Fruit fly (Drosophila melanogaster) whole organism, embryonic: Measurements from ENCODE around the gene CG2617.

ENCODE experiments used
- Adf1 ChIP-seq: fragments of 200-800 bp; sonication (Bioruptor generic); IDR thresholded peaks from 2 replicates; pipeline ENCODE4 v1.3.6; 2022; ENCODE audit warnings: missing biosample characterization, missing genetic modification characterization
- Awh ChIP-seq: fragments of 200-800 bp; sonication (Bioruptor generic); IDR thresholded peaks from 2 replicates; pipeline ENCODE4, ENCODE4 v1.3.6; 2022; ENCODE audit warnings: missing biosample characterization, missing genetic modification characterization
- BtbVII ChIP-seq: fragments of 200-800 bp; sonication (Bioruptor generic); optimal IDR thresholded peaks from 3 replicates; lab custom pipeline; 2017; ENCODE audit warnings: missing biosample characterization, mild to moderate bottlenecking, missing genetic modification characterization
- CG12769 ChIP-seq: fragments of 200-800 bp; sonication (Bioruptor generic); optimal IDR thresholded peaks from 2 replicates; lab custom pipeline; 2019; ENCODE audit warnings: missing biosample characterization, mild to moderate bottlenecking, missing genetic modification characterization, moderate library complexity
- CG13894 ChIP-seq: fragments of 200-800 bp; sonication (Bioruptor generic); optimal IDR thresholded peaks from 3 replicates; lab custom pipeline; 2018; ENCODE audit warnings: missing biosample characterization, mild to moderate bottlenecking, missing genetic modification characterization, moderate library complexity
- CG15601 ChIP-seq: fragments of 200-800 bp; sonication (Bioruptor generic); optimal IDR thresholded peaks from 3 replicates; lab custom pipeline; 2019; ENCODE audit warnings: missing biosample characterization, mild to moderate bottlenecking, missing genetic modification characterization, moderate library complexity
- CG18599 ChIP-seq: fragments of 200-800 bp; sonication (Bioruptor generic); optimal IDR thresholded peaks from 3 replicates; lab custom pipeline; 2017; ENCODE audit warnings: missing biosample characterization, missing genetic modification characterization, mild to moderate bottlenecking, moderate library complexity, missing genetic modification reagents
- CG2129 ChIP-seq: fragments of 200-800 bp; sonication (Bioruptor generic); IDR thresholded peaks from 2 replicates; pipeline ENCODE4 v1.3.6; 2022; ENCODE audit warnings: missing biosample characterization, missing genetic modification characterization; ENCODE audit not compliant: partially characterized antibody
- CG3726 ChIP-seq: fragments of 200-800 bp; sonication (Bioruptor generic); IDR thresholded peaks from 3 replicates; pipeline ENCODE4, ENCODE4 v1.3.6; 2022; ENCODE audit warnings: missing biosample characterization, missing genetic modification characterization
- CG3847 ChIP-seq: fragments of 200-800 bp; sonication (Bioruptor generic); IDR thresholded peaks from 2 replicates; pipeline ENCODE4 v1.3.6; 2022; ENCODE audit warnings: missing biosample characterization, missing genetic modification characterization
- CG3995 ChIP-seq: fragments of 200-800 bp; sonication (Bioruptor generic); optimal IDR thresholded peaks from 3 replicates; lab custom pipeline; 2016; ENCODE audit warnings: missing biosample characterization, missing genetic modification characterization
- CG4360 ChIP-seq: fragments of 200-800 bp; sonication (Bioruptor generic); IDR thresholded peaks from 2 replicates; pipeline ENCODE4 v1.3.6; 2022; ENCODE audit warnings: missing biosample characterization, missing genetic modification characterization
- CG4617 ChIP-seq: fragments of 200-800 bp; sonication (Bioruptor generic); optimal IDR thresholded peaks from 3 replicates; lab custom pipeline; 2016; ENCODE audit warnings: missing biosample characterization, missing genetic modification characterization, borderline replicate concordance
- CG4820 ChIP-seq: fragments of 200-800 bp; sonication (Bioruptor generic); optimal IDR thresholded peaks from 3 replicates; lab custom pipeline; 2016; ENCODE audit warnings: missing biosample characterization, missing genetic modification characterization
- CG7372 ChIP-seq: fragments of 200-800 bp; sonication (Bioruptor generic); IDR thresholded peaks from 2 replicates; pipeline ENCODE4 v1.3.6; 2022; ENCODE audit warnings: missing biosample characterization, missing genetic modification characterization
- CG8089 ChIP-seq: fragments of 200-800 bp; sonication (Bioruptor generic); optimal IDR thresholded peaks from 3 replicates; lab custom pipeline; 2016; ENCODE audit warnings: missing biosample characterization, missing genetic modification characterization
- CG9215 ChIP-seq: fragments of 200-800 bp; sonication (Bioruptor generic); IDR thresholded peaks from 2 replicates; pipeline ENCODE4 v1.3.6; 2022; ENCODE audit warnings: missing biosample characterization, missing genetic modification characterization
- Dad ChIP-seq: fragments of 200-800 bp; sonication (Bioruptor generic); optimal IDR thresholded peaks from 3 replicates; lab custom pipeline; 2016; ENCODE audit warnings: missing biosample characterization, missing genetic modification characterization
- Deaf1 ChIP-seq: fragments of 200-800 bp; optimal IDR thresholded peaks from 3 replicates; lab custom pipeline; 2019; ENCODE audit warnings: missing biosample characterization, mild to moderate bottlenecking, missing genetic modification characterization, moderate library complexity
- Dip2 ChIP-seq: fragments of 200-800 bp; sonication (Bioruptor generic); IDR thresholded peaks from 2 replicates; pipeline ENCODE4 v1.3.6; 2022; ENCODE audit warnings: missing biosample characterization, missing genetic modification characterization
- Hr78 ChIP-seq, 2 experiments: fragments of 200-800 bp in 1 of 2; fragments of >200 bp in 1 of 2; sonication (Bioruptor generic) in 1 of 2; optimal IDR thresholded peaks; 2 replicates each; lab custom pipeline; 2017 to 2019; ENCODE audit warnings: missing biosample characterization in 2 of 2, missing genetic modification characterization in 2 of 2, mild to moderate bottlenecking in 1 of 2, moderate library complexity in 1 of 2
- Lpt ChIP-seq: fragments of >200 bp; optimal IDR thresholded peaks from 2 replicates; lab custom pipeline; 2018; ENCODE audit warnings: missing biosample characterization, missing genetic modification characterization
- Myb ChIP-seq: fragments of 200-800 bp; sonication (Bioruptor generic); optimal IDR thresholded peaks from 2 replicates; lab custom pipeline; 2016; ENCODE audit warnings: missing biosample characterization, missing genetic modification characterization
- NK7.1 ChIP-seq: fragments of 200-800 bp; sonication (Bioruptor generic); optimal IDR thresholded peaks from 3 replicates; lab custom pipeline; 2016; ENCODE audit warnings: missing biosample characterization, missing genetic modification characterization
- Pdp1 ChIP-seq, 2 experiments: fragments of 200-800 bp; sonication (Bioruptor generic); optimal IDR thresholded peaks; 3 replicates each; lab custom pipeline; 2016; ENCODE audit warnings: missing biosample characterization in 2 of 2, missing genetic modification characterization in 2 of 2, mild to moderate bottlenecking in 1 of 2, moderate library complexity in 1 of 2
- Sry-β ChIP-seq: fragments of 200-800 bp; sonication (Bioruptor generic); optimal IDR thresholded peaks from 2 replicates; lab custom pipeline; 2018; ENCODE audit warnings: missing biosample characterization, mild to moderate bottlenecking, missing genetic modification characterization, moderate library complexity
- Taf1 ChIP-seq: fragments of 200-800 bp; sonication (Bioruptor generic); IDR thresholded peaks from 2 replicates; pipeline ENCODE4 v1.3.6; 2022; ENCODE audit warnings: missing biosample characterization, missing genetic modification characterization
- Trl ChIP-seq, 3 experiments: fragments of >200 bp in 2 of 3; fragments of 200-800 bp in 1 of 3; sonication (Bioruptor generic) in 1 of 3; optimal IDR thresholded peaks; 2 replicates in 1 of 3; 3 replicates in 2 of 3; lab custom pipeline; 2016 to 2017; ENCODE audit warnings: missing biosample characterization in 1 of 3, missing genetic modification characterization in 1 of 3
- abd-A ChIP-seq: fragments of 200-800 bp; sonication (Bioruptor generic); optimal IDR thresholded peaks from 3 replicates; lab custom pipeline; 2019; ENCODE audit warnings: missing biosample characterization, mild to moderate bottlenecking, missing genetic modification characterization, moderate library complexity
- crol ChIP-seq: fragments of 200-800 bp; sonication (Bioruptor generic); IDR thresholded peaks from 2 replicates; pipeline ENCODE4 v1.3.6; 2022; ENCODE audit warnings: missing biosample characterization, missing genetic modification characterization
- cwo ChIP-seq: fragments of 200-800 bp; sonication (Bioruptor generic); optimal IDR thresholded peaks from 3 replicates; lab custom pipeline; 2017; ENCODE audit warnings: missing biosample characterization, missing genetic modification characterization, mild to moderate bottlenecking, moderate library complexity, missing genetic modification reagents
- emc ChIP-seq: fragments of 200-800 bp; sonication (Bioruptor generic); optimal IDR thresholded peaks from 2 replicates; lab custom pipeline; 2016; ENCODE audit warnings: missing biosample characterization, missing genetic modification characterization
- ewg ChIP-seq: fragments of 200-800 bp; sonication (Bioruptor generic); optimal IDR thresholded peaks from 3 replicates; lab custom pipeline; 2017; ENCODE audit warnings: mild to moderate bottlenecking, missing biosample characterization, missing genetic modification reagents, missing genetic modification characterization
- ftz-f1 ChIP-seq: fragments of 200-800 bp; sonication (Bioruptor generic); optimal IDR thresholded peaks from 2 replicates; lab custom pipeline; 2016; ENCODE audit warnings: missing biosample characterization, missing genetic modification characterization
- grn ChIP-seq: fragments of 200-800 bp; sonication (Bioruptor generic); optimal IDR thresholded peaks from 3 replicates; lab custom pipeline; 2017; ENCODE audit warnings: missing biosample characterization, missing genetic modification characterization
- onecut ChIP-seq: fragments of 200-800 bp; sonication (Bioruptor generic); IDR thresholded peaks from 2 replicates; pipeline ENCODE4 v1.3.6; 2022; ENCODE audit warnings: missing biosample characterization, missing genetic modification characterization
- ro ChIP-seq: fragments of 200-800 bp; sonication (Bioruptor generic); IDR thresholded peaks from 2 replicates; pipeline ENCODE4 v1.3.6; 2022; ENCODE audit warnings: missing biosample characterization, missing genetic modification characterization
- row ChIP-seq: fragments of 200-800 bp; sonication (Bioruptor generic); IDR thresholded peaks from 3 replicates; pipeline ENCODE4 v1.3.6; 2022; ENCODE audit warnings: missing biosample characterization, missing genetic modification characterization
- scrt ChIP-seq: fragments of 200-800 bp; sonication (Bioruptor generic); optimal IDR thresholded peaks from 2 replicates; lab custom pipeline; 2018; ENCODE audit warnings: missing biosample characterization, mild to moderate bottlenecking, missing genetic modification characterization, moderate library complexity
- sens ChIP-seq: fragments of 200-800 bp; sonication (Bioruptor generic); peaks from one replicate; lab custom pipeline; 2016; ENCODE audit warnings: missing biosample characterization, missing genetic modification characterization
- seq ChIP-seq: fragments of 200-800 bp; sonication (Bioruptor generic); IDR thresholded peaks from 2 replicates; pipeline ENCODE4 v1.3.6; 2022; ENCODE audit warnings: missing biosample characterization, missing genetic modification characterization
- slou ChIP-seq: fragments of 200-800 bp; sonication (Bioruptor generic); optimal IDR thresholded peaks from 3 replicates; lab custom pipeline; 2016; ENCODE audit warnings: missing biosample characterization, missing genetic modification characterization
- sug ChIP-seq: fragments of 200-800 bp; optimal IDR thresholded peaks from 2 replicates; lab custom pipeline; 2019; ENCODE audit warnings: missing biosample characterization, mild to moderate bottlenecking, missing genetic modification characterization, moderate library complexity
- vnd ChIP-seq: fragments of 200-800 bp; sonication (Bioruptor generic); IDR thresholded peaks from 3 replicates; pipeline ENCODE4 v1.3.6; 2022; ENCODE audit warnings: missing biosample characterization, missing genetic modification characterization; ENCODE audit not compliant: partially characterized antibody
- vvl ChIP-seq: fragments of 200-800 bp; sonication (Bioruptor generic); IDR thresholded peaks from 2 replicates; pipeline ENCODE4 v1.3.6; 2022; ENCODE audit warnings: missing biosample characterization, missing genetic modification characterization
- zen2 ChIP-seq: fragments of 200-800 bp; sonication (Bioruptor generic); IDR thresholded peaks from 3 replicates; pipeline ENCODE4 v1.3.6; 2022; ENCODE audit warnings: missing biosample characterization, missing genetic modification characterization; ENCODE audit not compliant: partially characterized antibody

CG2617 gene

DNA sequence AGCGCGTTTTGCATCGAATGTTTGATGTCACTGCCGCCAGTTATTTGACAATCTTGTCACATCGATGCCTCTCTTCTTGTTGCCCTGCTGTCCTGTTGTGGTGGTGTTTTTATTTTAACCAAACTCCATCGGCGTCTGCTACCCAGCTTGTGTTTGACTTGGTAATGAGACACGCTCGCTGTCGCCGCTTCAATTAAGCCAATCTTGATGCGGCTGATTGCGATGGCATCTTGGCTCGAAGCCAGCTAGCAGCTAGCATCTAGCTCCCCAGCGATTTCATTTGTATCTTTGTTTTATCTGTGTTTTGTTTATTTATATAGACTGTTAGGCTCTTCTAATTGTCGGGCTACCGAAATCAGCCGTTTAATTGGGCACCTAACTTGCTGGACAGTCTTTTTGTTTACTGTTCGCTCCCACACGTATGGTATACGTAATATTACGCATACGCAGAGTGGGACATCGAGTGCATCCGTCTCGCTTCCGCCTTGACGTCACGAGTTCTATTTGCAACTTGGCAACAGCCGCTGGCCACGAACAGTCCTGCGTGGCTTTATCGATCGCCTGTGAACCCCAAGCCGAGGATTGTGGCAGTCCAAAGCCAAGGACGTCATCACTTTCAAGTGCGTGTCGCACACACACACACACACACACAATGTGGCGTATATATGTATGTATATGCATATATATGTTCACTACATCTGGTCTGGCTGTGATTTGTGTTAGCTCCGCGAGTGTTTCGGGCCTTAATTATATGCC, 22.5 kb downstream of the CG2617 start:
- TF ChIP-seq ro (GFP tag; lab: Robert Waterston, UW): no peak
- TF ChIP-seq CG2129 (GFP tag; lab: Robert Waterston, UW): no peak
- TF ChIP-seq vvl (GFP tag; lab: Robert Waterston, UW): 0 out of 2 replicates have a peak, but pooled peaks have one; percentile 23
- no peak for TF ChIP-seq CG12769
- TF ChIP-seq row (GFP tag; lab: Robert Waterston, UW): 0 out of 3 replicates have a peak, but pooled peaks have one; percentile 11
- TF ChIP-seq Dad (GFP tag; lab: Kevin White, UChicago): no peak
- TF ChIP-seq CG4820 (GFP tag; lab: Kevin White, UChicago): no peak
- peak; percentile 60 for TF ChIP-seq grn (GFP tag; lab: Kevin White, UChicago)
- TF ChIP-seq Sry-β (GFP tag; lab: Kevin White, UChicago): peak; percentile 10
- no peak for TF ChIP-seq CG8089 (GFP tag; lab: Kevin White, UChicago)
- TF ChIP-seq slou (GFP tag; lab: Kevin White, UChicago): no peak
- TF ChIP-seq Lpt (GFP tag; lab: Kevin White, UChicago): no peak
- TF ChIP-seq emc (GFP tag; lab: Kevin White, UChicago): no peak
- no peak for TF ChIP-seq Taf1 (GFP tag; lab: Robert Waterston, UW)
- TF ChIP-seq CG7372 (GFP tag; lab: Robert Waterston, UW): peak; percentile 77
- no peak for TF ChIP-seq vnd (GFP tag; lab: Robert Waterston, UW)
- peak; percentile 88 for TF ChIP-seq onecut (GFP tag; lab: Robert Waterston, UW)
- TF ChIP-seq CG4617 (GFP tag; lab: Kevin White, UChicago): no peak
- TF ChIP-seq NK7.1 (GFP tag; lab: Kevin White, UChicago): no peak
- TF ChIP-seq Hr78 (GFP tag; optimal IDR thresholded peaks at IDR 0.05; lab: Kevin White, UChicago): no peak
- no peak for TF ChIP-seq CG3995 (GFP tag; lab: Kevin White, UChicago)
- peak; percentile 66 for TF ChIP-seq Awh (GFP tag; lab: Robert Waterston, UW)
- TF ChIP-seq BtbVII (GFP tag; lab: Kevin White, UChicago): peak; percentile 66
- TF ChIP-seq CG15601 (tag; lab: Kevin White, UChicago): no peak

DNA sequence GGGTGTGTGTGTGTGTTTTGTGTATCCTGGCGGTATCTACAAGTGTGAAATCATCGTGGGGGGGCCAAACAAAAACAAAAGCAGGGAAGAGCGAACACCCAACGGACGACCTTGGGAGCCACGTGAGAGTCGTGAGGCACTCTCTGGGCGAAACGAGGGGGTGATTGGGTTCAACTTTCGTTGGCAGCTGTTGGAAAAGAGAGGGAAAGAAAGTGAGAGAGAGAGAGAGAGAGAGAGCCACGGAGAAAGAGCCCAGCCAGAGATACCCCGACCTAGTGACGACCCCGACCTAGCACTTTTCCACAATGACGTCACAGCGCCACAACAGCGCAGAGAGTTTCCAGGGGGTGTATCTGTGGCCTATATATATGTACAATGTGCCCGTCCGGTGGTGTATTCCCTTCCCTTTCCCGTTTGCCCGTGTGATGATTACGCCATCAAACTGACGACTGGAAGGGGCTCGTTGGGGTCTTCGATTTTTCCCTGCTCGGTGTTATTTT, 23.8 kb downstream of the CG2617 start:
- peak; percentile 79 for TF ChIP-seq BtbVII (GFP tag; lab: Kevin White, UChicago)
- peak; percentile 36; the same call in 1 of the 2 replicates for TF ChIP-seq crol (GFP tag; lab: Robert Waterston, UW)
- peak; percentile 46 for TF ChIP-seq ftz-f1 (GFP tag; lab: Kevin White, UChicago)
- TF ChIP-seq sug (tag; lab: Kevin White, UChicago): peak; percentile 90
- no peak for TF ChIP-seq CG3726 (GFP tag; lab: Robert Waterston, UW)
- peak; percentile 25; the same call in 1 of the 2 replicates for TF ChIP-seq seq (GFP tag; lab: Robert Waterston, UW)
- peak; percentile 70 for TF ChIP-seq abd-A (tag; lab: Kevin White, UChicago)
- TF ChIP-seq CG3847: no peak
- 0 out of 3 replicates have a peak, but pooled peaks have one; percentile 5 for TF ChIP-seq zen2 (GFP tag; lab: Robert Waterston, UW)
- peak in 1 of 2 experiments; percentile 54 for TF ChIP-seq Pdp1 (GFP tag; optimal IDR thresholded peaks at IDR 0.05; lab: Kevin White, UChicago)
- TF ChIP-seq CG4360 (GFP tag; lab: Robert Waterston, UW): no peak
- peak; percentile 59 for TF ChIP-seq cwo (GFP tag; lab: Kevin White, UChicago)
- TF ChIP-seq sens: peak; percentile 41
- peak; percentile 69 to 83 for TF ChIP-seq Trl (optimal IDR thresholded peaks at IDR 0.05; lab: Kevin White, UChicago)
- no peak for TF ChIP-seq Trl (GFP tag; optimal IDR thresholded peaks at IDR 0.05; lab: Kevin White, UChicago)
- TF ChIP-seq Dip2 (GFP tag; lab: Robert Waterston, UW): no peak
- no peak for TF ChIP-seq CG9215
- TF ChIP-seq ewg (GFP tag; lab: Kevin White, UChicago): peak; percentile 37
- TF ChIP-seq onecut (GFP tag; lab: Robert Waterston, UW): peak; percentile 80
- TF ChIP-seq Deaf1: peak; percentile 53
- peak; percentile 27; the same call in 1 of the 2 replicates for TF ChIP-seq Adf1
- no peak for TF ChIP-seq Myb (GFP tag; lab: Kevin White, UChicago)
- TF ChIP-seq CG13894 (tag; lab: Kevin White, UChicago): peak; percentile 78
- peak; percentile 87 for TF ChIP-seq scrt (GFP tag; lab: Kevin White, UChicago)
- no peak for TF ChIP-seq CG18599 (GFP tag; lab: Kevin White, UChicago)
